Fruit fly (Drosophila melanogaster): ENCODE data around the gene mRpL2.

The mRpL2 gene

DNA sequence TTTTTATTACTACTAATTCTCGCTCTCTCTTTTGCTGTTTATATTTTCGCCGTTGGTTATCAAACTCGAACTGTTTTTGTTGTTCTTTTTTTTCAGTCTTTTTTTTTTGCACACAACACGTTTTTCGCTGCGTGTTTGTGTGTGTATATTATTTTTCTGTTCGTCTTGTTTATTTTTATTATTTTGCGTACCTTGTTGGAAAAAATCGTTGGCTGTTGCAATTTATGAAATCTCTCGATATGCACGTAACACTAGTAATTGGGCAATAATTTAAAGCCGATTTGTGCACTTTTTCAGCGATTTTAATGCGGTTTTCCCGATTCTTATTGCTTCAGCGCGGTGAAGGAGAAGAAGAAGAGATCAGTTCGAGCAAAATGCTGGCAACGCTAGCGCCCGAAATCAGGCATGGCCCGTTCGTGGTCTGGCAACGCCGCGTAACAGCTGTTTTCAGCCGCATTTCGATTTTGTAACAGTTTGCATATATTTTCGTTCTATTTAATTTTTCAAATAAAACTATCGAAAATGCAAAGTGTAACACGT is at the start of gene mRpL2, which contains the start of gene FoxK:
mRpL2 (plus strand) TSS at position 429 of the 540 bp plus-strand sequence.
FoxK (minus strand) TSS at position 365 of the 540 bp plus-strand sequence.
- TF ChIP-seq H2.0 (GFP tag; IDR thresholded peaks at IDR 0.05) = no peak
- 0 out of 3 replicates have a peak, but pooled peaks have one; percentile 34 for TF ChIP-seq H15 (GFP tag; IDR thresholded peaks at IDR 0.05)
- no peak for TF ChIP-seq cato (GFP tag; optimal IDR thresholded peaks at IDR 0.05; ENCODE audit: borderline replicate concordance)
- peak; percentile 58 for TF ChIP-seq E2f2 (GFP tag; IDR thresholded peaks at IDR 0.05)
- no peak for TF ChIP-seq D19B (GFP tag; optimal IDR thresholded peaks at IDR 0.05)
- no peak for TF ChIP-seq CG7556 (GFP tag; optimal IDR thresholded peaks at IDR 0.05)
- TF ChIP-seq sqz (GFP tag; optimal IDR thresholded peaks at IDR 0.05) = peak; percentile 83
- 0 out of 2 replicates have a peak, but pooled peaks have one; percentile 6 for TF ChIP-seq CG14014 (GFP tag; IDR thresholded peaks at IDR 0.05)
- peak; percentile 82 for TF ChIP-seq Max (GFP tag; optimal IDR thresholded peaks at IDR 0.05)
- no peak for TF ChIP-seq kay (GFP tag; optimal IDR thresholded peaks at IDR 0.05)
- no peak for TF ChIP-seq Atf-2 (GFP tag; optimal IDR thresholded peaks at IDR 0.05)
- TF ChIP-seq cwo (GFP tag; optimal IDR thresholded peaks at IDR 0.05) = peak; percentile 64
- no peak for TF ChIP-seq CG3995 (GFP tag; optimal IDR thresholded peaks at IDR 0.05)
- no peak for TF ChIP-seq maf-S (GFP tag; optimal IDR thresholded peaks at IDR 0.05)
- no peak for TF ChIP-seq gsb (GFP tag; IDR thresholded peaks at IDR 0.05)
- TF ChIP-seq NfI (GFP tag; optimal IDR thresholded peaks at IDR 0.05) = no peak
- no peak for TF ChIP-seq Chrac-16 (GFP tag; optimal IDR thresholded peaks at IDR 0.05)
- no peak for TF ChIP-seq Side (GFP tag; optimal IDR thresholded peaks at IDR 0.05)
- TF ChIP-seq CG17385 (GFP tag; optimal IDR thresholded peaks at IDR 0.05) = peak; percentile 99
- TF ChIP-seq Xbp1 (GFP tag; optimal IDR thresholded peaks at IDR 0.05) = peak; percentile 13
- peak; percentile 78 for TF ChIP-seq sens (GFP tag)
- no peak for TF ChIP-seq BtbVII (GFP tag; optimal IDR thresholded peaks at IDR 0.05)
- TF ChIP-seq sens-2 (GFP tag; IDR thresholded peaks at IDR 0.05) = no peak
- no peak for TF ChIP-seq en (GFP tag; optimal IDR thresholded peaks at IDR 0.05)
- peak; percentile 71 for TF ChIP-seq CG1603 (tag; optimal IDR thresholded peaks at IDR 0.05)
- TF ChIP-seq zf30C (GFP tag; optimal IDR thresholded peaks at IDR 0.05) = peak; percentile 30
- peak; percentile 47 for TF ChIP-seq BEAF-32 (GFP tag; optimal IDR thresholded peaks at IDR 0.05)
- peak; percentile 28 for TF ChIP-seq CG7987 (GFP tag; optimal IDR thresholded peaks at IDR 0.05)
- TF ChIP-seq Hr3 (GFP tag; optimal IDR thresholded peaks at IDR 0.05) = no peak
- no peak for TF ChIP-seq CG9932 (GFP tag; IDR thresholded peaks at IDR 0.05)
- no peak for TF ChIP-seq Ssrp (tag; optimal IDR thresholded peaks at IDR 0.05)
- no peak for TF ChIP-seq CG17802 (tag; optimal IDR thresholded peaks at IDR 0.05)
- peak; percentile 21 for TF ChIP-seq CG8924 (tag; optimal IDR thresholded peaks at IDR 0.05)
- TF ChIP-seq fd102C (GFP tag; optimal IDR thresholded peaks at IDR 0.05) = no peak
- peak; percentile 79 for TF ChIP-seq CG3065 (GFP tag; optimal IDR thresholded peaks at IDR 0.05)
- no peak for TF ChIP-seq crc (GFP tag; optimal IDR thresholded peaks at IDR 0.05)
- no peak for TF ChIP-seq Atf3 (GFP tag; optimal IDR thresholded peaks at IDR 0.05)
- TF ChIP-seq grau (tag; optimal IDR thresholded peaks at IDR 0.05) = peak; percentile 2
- TF ChIP-seq gro (GFP tag; optimal IDR thresholded peaks at IDR 0.05) = peak; percentile 18
- peak; percentile 39 for TF ChIP-seq CG4282 (GFP tag; optimal IDR thresholded peaks at IDR 0.05)
- TF ChIP-seq CG17328 (GFP tag; IDR thresholded peaks at IDR 0.05) = no peak
- TF ChIP-seq CG6813 (GFP tag; optimal IDR thresholded peaks at IDR 0.05) = no peak
- no peak for TF ChIP-seq CG10366 (GFP tag; IDR thresholded peaks at IDR 0.05)
- TF ChIP-seq jumu (GFP tag; optimal IDR thresholded peaks at IDR 0.05) = no peak
- TF ChIP-seq run (tag; optimal IDR thresholded peaks at IDR 0.05) = peak; percentile 19
- TF ChIP-seq CG4854 (GFP tag; optimal IDR thresholded peaks at IDR 0.05) = no peak
- TF ChIP-seq crp (GFP tag; optimal IDR thresholded peaks at IDR 0.05) = peak; percentile 70 to 97
- no peak for TF ChIP-seq CG12219 (GFP tag; optimal IDR thresholded peaks at IDR 0.05)
- peak in 1 of 2 experiments; percentile 94 for TF ChIP-seq bsh (GFP tag; optimal IDR thresholded peaks at IDR 0.05)
- TF ChIP-seq CG1647 (GFP tag; optimal IDR thresholded peaks at IDR 0.05) = no peak
- TF ChIP-seq CG32767 (GFP tag; IDR thresholded peaks at IDR 0.05) = peak; percentile 82

All from whole organism, embryonic.